Worm (Caenorhabditis elegans) whole organism, L4 larva: Measurements from ENCODE around the gene ugt-8.

ENCODE experiments used
- F26F4.8 ChIP-seq: fragments of 200-800 bp; sonication (Bioruptor generic); conservative IDR thresholded peaks from 2 replicates; pipeline ENCODE4 v1.3.6; 2022; ENCODE audit warnings: missing genetic modification characterization, missing compliant biosample characterization
- F49E8.2 ChIP-seq: sonication (generic microtip); optimal IDR thresholded peaks from 2 replicates; lab custom pipeline; 2016; ENCODE audit warnings: missing compliant biosample characterization, mild to moderate bottlenecking, missing genetic modification characterization, borderline replicate concordance
- R02D3.7 ChIP-seq: fragments of 150-350 bp; sonication (generic microtip); optimal IDR thresholded peaks from 3 replicates; lab custom pipeline; 2014; ENCODE audit warnings: missing biosample characterization, missing genetic modification characterization
- T26A8.4 ChIP-seq: fragments of 200-800 bp; sonication (Bioruptor generic); IDR thresholded peaks from 2 replicates; pipeline ENCODE4 v1.3.6; 2022; ENCODE audit warnings: missing genetic modification characterization, missing compliant biosample characterization
- Y48G9A.11 ChIP-seq: fragments of 200-800 bp; sonication (Bioruptor generic); IDR thresholded peaks from 2 replicates; pipeline ENCODE4 v1.3.6; 2022; ENCODE audit warnings: missing genetic modification reagents, missing genetic modification characterization, missing compliant biosample characterization
- Y75B8A.6 ChIP-seq: fragments of 200-800 bp; sonication (Bioruptor generic); IDR thresholded peaks from 2 replicates; pipeline ENCODE4 v1.3.6; 2022; ENCODE audit warnings: missing genetic modification reagents, missing genetic modification characterization, missing compliant biosample characterization
- ZK337.2 ChIP-seq: fragments of 200-800 bp; sonication (Bioruptor generic); IDR thresholded peaks from 2 replicates; pipeline ENCODE4 v1.3.6; 2022; ENCODE audit warnings: missing genetic modification reagents, missing genetic modification characterization, missing compliant biosample characterization
- ama-1 ChIP-seq: fragments of 150-350 bp; optimal IDR thresholded peaks from 2 replicates; lab custom pipeline; 2014; ENCODE audit warnings: inconsistent platforms, mixed read lengths
- attf-4 ChIP-seq: sonication (generic microtip); optimal IDR thresholded peaks from 3 replicates; lab custom pipeline; 2017; ENCODE audit warnings: missing biosample characterization, missing genetic modification characterization
- ceh-44 ChIP-seq: fragments of 200-800 bp; sonication (Bioruptor generic); IDR thresholded peaks from 2 replicates; pipeline ENCODE4 v1.3.6; 2022; ENCODE audit warnings: missing genetic modification reagents, missing genetic modification characterization, missing compliant biosample characterization
- ceh-82 ChIP-seq: sonication (generic microtip); optimal IDR thresholded peaks from 2 replicates; lab custom pipeline; 2017; ENCODE audit warnings: missing biosample characterization, missing genetic modification characterization
- daf-12 ChIP-seq: fragments of 150-350 bp; optimal IDR thresholded peaks from 2 replicates; lab custom pipeline; 2014; ENCODE audit warnings: missing biosample characterization, missing genetic modification reagents, missing genetic modification characterization
- daf-19 ChIP-seq: fragments of 200-800 bp; sonication (Bioruptor generic); conservative IDR thresholded peaks from 2 replicates; pipeline ENCODE4 v1.3.6; 2022; ENCODE audit warnings: missing genetic modification characterization, missing compliant biosample characterization
- daf-8 ChIP-seq: fragments of 200-800 bp; sonication (Bioruptor generic); IDR thresholded peaks from 2 replicates; pipeline ENCODE4 v1.3.6; 2022; ENCODE audit warnings: missing genetic modification characterization, missing compliant biosample characterization
- dve-1 ChIP-seq: sonication (generic microtip); optimal IDR thresholded peaks from 2 replicates; lab custom pipeline; 2017; ENCODE audit warnings: antibody characterized with exemption, mild to moderate bottlenecking, missing genetic modification characterization, missing compliant biosample characterization; ENCODE audit not compliant: insufficient read depth
- fkh-10 ChIP-seq: fragments of 150-350 bp; optimal IDR thresholded peaks from 2 replicates; lab custom pipeline; 2014; ENCODE audit warnings: missing biosample characterization, missing genetic modification reagents, missing genetic modification characterization
- fos-1 ChIP-seq: fragments of 150-350 bp; optimal IDR thresholded peaks from 2 replicates; lab custom pipeline; 2014; ENCODE audit warnings: missing biosample characterization, missing genetic modification characterization
- hif-1 ChIP-seq, 2 experiments: sonication (generic microtip); optimal IDR thresholded peaks; 2 replicates each; lab custom pipeline; 2016 to 2017; ENCODE audit warnings: missing compliant biosample characterization in 2 of 2, missing genetic modification characterization in 2 of 2, missing genetic modification reagents in 2 of 2, missing genotype in 2 of 2, mild to moderate bottlenecking in 1 of 2
- hmg-1.1 ChIP-seq: fragments of 200-800 bp; sonication (Bioruptor generic); IDR thresholded peaks from 2 replicates; pipeline ENCODE4 v1.3.6; 2022; ENCODE audit warnings: missing genetic modification reagents, missing genetic modification characterization, missing compliant biosample characterization
- lin-1 ChIP-seq: fragments of 200-800 bp; sonication (Bioruptor generic); IDR thresholded peaks from 2 replicates; pipeline ENCODE4 v1.3.6; 2022; ENCODE audit warnings: missing genetic modification reagents, missing genetic modification characterization, missing compliant biosample characterization
- lin-15B ChIP-seq: fragments of 150-350 bp; sonication (generic microtip); optimal IDR thresholded peaks from 3 replicates; lab custom pipeline; 2014; ENCODE audit warnings: missing biosample characterization, missing genetic modification characterization
- lin-29 ChIP-seq: fragments of 200-800 bp; sonication (Bioruptor generic); IDR thresholded peaks from 2 replicates; pipeline ENCODE4 v1.3.6; 2022; ENCODE audit warnings: missing genetic modification reagents, missing genetic modification characterization, missing compliant biosample characterization
- lsy-2 ChIP-seq, 2 experiments: fragments of 150-350 bp in 1 of 2; sonication (generic microtip) in 1 of 2; optimal IDR thresholded peaks; 2 replicates each; lab custom pipeline; 2014 to 2017; ENCODE audit warnings: missing biosample characterization in 2 of 2, missing genetic modification characterization in 2 of 2
- mep-1 ChIP-seq: fragments of 150-350 bp; sonication (generic microtip); optimal IDR thresholded peaks from 3 replicates; lab custom pipeline; 2014; ENCODE audit warnings: missing biosample characterization, missing genetic modification characterization
- mes-2 ChIP-seq: sonication (generic microtip); optimal IDR thresholded peaks from 2 replicates; lab custom pipeline; 2016; ENCODE audit warnings: missing genotype, mild to moderate bottlenecking, missing genetic modification characterization, missing compliant biosample characterization; ENCODE audit not compliant: poor library complexity, severe bottlenecking
- mxl-3 ChIP-seq: fragments of 200-800 bp; sonication (Bioruptor generic); optimal IDR thresholded peaks from 2 replicates; lab custom pipeline; 2018; ENCODE audit warnings: mild to moderate bottlenecking, missing genetic modification characterization, missing compliant biosample characterization
- nhr-25 ChIP-seq: sonication (generic microtip); optimal IDR thresholded peaks from 2 replicates; lab custom pipeline; 2017; ENCODE audit warnings: missing genetic modification characterization, mild to moderate bottlenecking, missing compliant biosample characterization, antibody characterized with exemption, moderate library complexity, borderline replicate concordance; ENCODE audit not compliant: insufficient read depth
- nhr-28 ChIP-seq: fragments of 150-350 bp; optimal IDR thresholded peaks from 2 replicates; lab custom pipeline; 2014; ENCODE audit warnings: missing biosample characterization, missing genetic modification characterization
- nhr-77 ChIP-seq: fragments of 150-350 bp; optimal IDR thresholded peaks from 2 replicates; lab custom pipeline; 2014; ENCODE audit warnings: missing biosample characterization, missing genetic modification characterization
- pqm-1 ChIP-seq: sonication (generic microtip); optimal IDR thresholded peaks from 2 replicates; lab custom pipeline; 2017; ENCODE audit warnings: missing biosample characterization, missing genetic modification characterization
- saeg-2 ChIP-seq: fragments of 200-800 bp; sonication (Bioruptor generic); IDR thresholded peaks from 2 replicates; pipeline ENCODE4 v1.3.6; 2022; ENCODE audit warnings: missing genetic modification reagents, missing genetic modification characterization, missing compliant biosample characterization
- sdz-12 ChIP-seq: fragments of 200-800 bp; sonication (Bioruptor generic); optimal IDR thresholded peaks from 2 replicates; lab custom pipeline; 2018; ENCODE audit warnings: mild to moderate bottlenecking, missing genetic modification characterization, missing compliant biosample characterization
- set-16 ChIP-seq: fragments of 200-800 bp; sonication (Bioruptor generic); IDR thresholded peaks from 2 replicates; pipeline ENCODE4 v1.3.6; 2022; ENCODE audit warnings: missing genetic modification reagents, missing genetic modification characterization, missing compliant biosample characterization
- spr-3 ChIP-seq: fragments of 200-800 bp; sonication (Bioruptor generic); optimal IDR thresholded peaks from 2 replicates; lab custom pipeline; 2018; ENCODE audit warnings: mild to moderate bottlenecking, missing genetic modification characterization, missing compliant biosample characterization
- ztf-7 ChIP-seq: fragments of 150-350 bp; optimal IDR thresholded peaks from 2 replicates; lab custom pipeline; 2014; ENCODE audit warnings: missing biosample characterization, missing genetic modification characterization

ugt-8 gene

ce11 chrV:4862737-4863136, 41.0 kb upstream of the ugt-8 start, which contains the start of gene C37H5.13 (continued):
- no peak for TF ChIP-seq daf-12 (tag; lab: Kevin White, UChicago)
- TF ChIP-seq nhr-28 (tag; lab: Kevin White, UChicago), result peak; percentile 98
- TF ChIP-seq ZK337.2, result no peak
- peak; percentile 56 for TF ChIP-seq ztf-7 (tag; lab: Kevin White, UChicago)
- TF ChIP-seq set-16 (GFP tag; lab: Robert Waterston, UW), result no peak
- no peak for TF ChIP-seq F49E8.2 (tag; lab: Kevin White, UChicago)
- no peak for TF ChIP-seq fkh-10 (GFP tag; lab: Kevin White, UChicago)
- TF ChIP-seq mep-1, result peak; percentile 28
- peak in 1 of 2 experiments; percentile 19 for TF ChIP-seq lsy-2 (tag; optimal IDR thresholded peaks at IDR 0.05; lab: Kevin White, UChicago)

ce11 chrV:4864330-4864729, 39.4 kb upstream of the ugt-8 start:
- TF ChIP-seq ceh-82 (tag; lab: Kevin White, UChicago) (no peak), dve-1 (no peak)

ce11 chrV:4865364-4865763, 38.4 kb upstream of the ugt-8 start, which contains the start of gene srd-32:
srd-32 (plus strand) TSS chrV:4865664.
- TF ChIP-seq hmg-1.1 (GFP tag; lab: Robert Waterston, UW) (no peak), nhr-25 (tag; lab: Kevin White, UChicago) (no peak), sdz-12 (GFP tag; lab: Kevin White, UChicago) (no peak), ceh-44 (GFP tag; lab: Robert Waterston, UW) (no peak), Y48G9A.11 (GFP tag; lab: Robert Waterston, UW) (no peak), attf-4 (no peak), mxl-3 (peak; percentile 39), T26A8.4 (GFP tag; lab: Robert Waterston, UW) (no peak)

- TF ChIP-seq nhr-77 (tag; lab: Kevin White, UChicago) (no peak), lin-15B (tag; lab: Kevin White, UChicago) (no peak), ztf-7 (tag; lab: Kevin White, UChicago) (no peak), ama-1 (lab: Kevin White, UChicago) (no peak), F26F4.8 (no peak), daf-8 (no peak), lin-1 (GFP tag; lab: Robert Waterston, UW) (no peak), pqm-1 (no peak), Y75B8A.6 (GFP tag; lab: Robert Waterston, UW) (no peak), fos-1 (tag; lab: Kevin White, UChicago) (no peak), lin-29 (GFP tag; lab: Robert Waterston, UW) (no peak), hmg-1.1 (GFP tag; lab: Robert Waterston, UW) (no peak), R02D3.7 (tag; lab: Kevin White, UChicago) (no peak), daf-19 (GFP tag; lab: Robert Waterston, UW) (no peak)
Observed at ce11 chrV:4867535-4867934, 36.2 kb upstream of the ugt-8 start.

ce11 chrV:4868698-4869097, 35.0 kb upstream of the ugt-8 start:
- TF ChIP-seq daf-8 (no peak), saeg-2 (GFP tag; lab: Robert Waterston, UW) (no peak), mes-2 (no peak), hif-1 (tag; optimal IDR thresholded peaks at IDR 0.05; lab: Kevin White, UChicago) (no peak), lsy-2 (tag; optimal IDR thresholded peaks at IDR 0.05; lab: Kevin White, UChicago) (no peak), spr-3 (GFP tag; lab: Kevin White, UChicago) (no peak)
